Fruit fly (Drosophila melanogaster): ENCODE measurements around the gene Rh4.

dm6 chr3L:16804627-16805026, 57.7 kb downstream of the Rh4 start, which contains the start of gene nudC:
- TF ChIP-seq Vsx2 (GFP tag; optimal IDR thresholded peaks at IDR 0.05; ENCODE audit: partially characterized antibody) (no peak), h (GFP tag; optimal IDR thresholded peaks at IDR 0.05) (no peak), Hr83 (GFP tag; optimal IDR thresholded peaks at IDR 0.05; ENCODE audit: poor library complexity, severe bottlenecking) (no peak), Dfd (GFP tag; optimal IDR thresholded peaks at IDR 0.05) (no peak), Myc (optimal IDR thresholded peaks at IDR 0.05) (no peak), jim (GFP tag; optimal IDR thresholded peaks at IDR 0.05) (no peak)

All from whole organism, wandering third instar larva.